Worm (Caenorhabditis elegans): ENCODE measurements around the gene C18G1.6.
A peak's percentile ranks its signal among the peaks of the same experiment; 100 is the strongest.

Gene C18G1.6

ce11 chrV:4733952-4734351 lies 16.4 kb upstream of the C18G1.6 start:
- TF ChIP-seq ceh-14 (tag; optimal IDR thresholded peaks at IDR 0.05) (no peak), nfya-1 (tag; optimal IDR thresholded peaks at IDR 0.05) (no peak), F13H6.1 (tag; optimal IDR thresholded peaks at IDR 0.05) (no peak), sox-2 (GFP tag; IDR thresholded peaks at IDR 0.05) (no peak), tbx-7 (tag; optimal IDR thresholded peaks at IDR 0.05) (no peak), ref-2 (tag; optimal IDR thresholded peaks at IDR 0.05) (no peak), ceh-24 (tag; optimal IDR thresholded peaks at IDR 0.05) (no peak), elt-4 (tag; optimal IDR thresholded peaks at IDR 0.05) (no peak), pax-1 (tag; optimal IDR thresholded peaks at IDR 0.05) (no peak)

ce11 chrV:4734608-4735007 lies 15.8 kb upstream of the C18G1.6 start:
- no peak for TF ChIP-seq ets-4 (tag; optimal IDR thresholded peaks at IDR 0.05)
- TF ChIP-seq pag-3 (tag; optimal IDR thresholded peaks at IDR 0.05; ENCODE audit: borderline replicate concordance), result no peak
- no peak for TF ChIP-seq ztf-16 (tag; optimal IDR thresholded peaks at IDR 0.05)
- TF ChIP-seq hlh-6 (tag; optimal IDR thresholded peaks at IDR 0.05), result no peak
- TF ChIP-seq elt-4 (tag; optimal IDR thresholded peaks at IDR 0.05), result no peak
- no peak for TF ChIP-seq pax-1 (tag; optimal IDR thresholded peaks at IDR 0.05)
- no peak for TF ChIP-seq che-1 (tag; optimal IDR thresholded peaks at IDR 0.05)
- no peak for TF ChIP-seq ceh-34 (tag; optimal IDR thresholded peaks at IDR 0.05)
- no peak for TF ChIP-seq C38D4.7 (GFP tag; optimal IDR thresholded peaks at IDR 0.05)
- TF ChIP-seq pros-1 (tag; optimal IDR thresholded peaks at IDR 0.05), result no peak
- TF ChIP-seq unc-42 (tag; optimal IDR thresholded peaks at IDR 0.05), result no peak
- TF ChIP-seq zip-5 (tag; optimal IDR thresholded peaks at IDR 0.05), result no peak
- no peak for TF ChIP-seq ref-2 (tag; optimal IDR thresholded peaks at IDR 0.05)
- TF ChIP-seq syd-9 (tag; optimal IDR thresholded peaks at IDR 0.05), result no peak
- no peak for TF ChIP-seq fax-1 (tag; optimal IDR thresholded peaks at IDR 0.05)
- TF ChIP-seq sdc-2 (tag; optimal IDR thresholded peaks at IDR 0.05), result no peak
- TF ChIP-seq rnt-1 (tag; optimal IDR thresholded peaks at IDR 0.05), result no peak

DNA sequence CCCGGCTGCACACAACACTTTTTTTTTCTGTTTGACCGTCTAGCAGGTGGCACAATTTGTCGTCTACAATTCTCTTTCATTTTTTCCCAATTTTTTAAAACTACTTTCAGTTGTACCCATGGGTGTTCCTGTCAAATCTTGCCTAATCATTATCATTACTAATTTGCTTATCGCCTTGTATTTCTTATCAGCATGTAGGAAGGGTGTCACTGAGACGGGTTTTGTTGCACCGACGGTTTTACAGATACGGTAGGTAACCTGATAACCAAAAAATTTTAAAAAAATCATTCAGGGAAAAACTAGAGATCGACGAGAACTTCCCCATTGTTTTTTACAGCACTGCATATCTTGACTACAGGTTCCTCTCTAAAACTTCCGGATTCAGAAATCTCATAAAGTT lies 12.7 kb upstream of the C18G1.6 start, which contains the start of gene F39G3.2:
F39G3.2 (plus strand) TSS at position 105 of the 400 bp plus-strand sequence.
- TF ChIP-seq elt-2 (tag; optimal IDR thresholded peaks at IDR 0.05), result peak; percentile 98
- no peak for TF ChIP-seq ceh-2 (tag; optimal IDR thresholded peaks at IDR 0.05)
- no peak for TF ChIP-seq K09A11.1 (tag; optimal IDR thresholded peaks at IDR 0.05; ENCODE audit: insufficient read depth)

DNA sequence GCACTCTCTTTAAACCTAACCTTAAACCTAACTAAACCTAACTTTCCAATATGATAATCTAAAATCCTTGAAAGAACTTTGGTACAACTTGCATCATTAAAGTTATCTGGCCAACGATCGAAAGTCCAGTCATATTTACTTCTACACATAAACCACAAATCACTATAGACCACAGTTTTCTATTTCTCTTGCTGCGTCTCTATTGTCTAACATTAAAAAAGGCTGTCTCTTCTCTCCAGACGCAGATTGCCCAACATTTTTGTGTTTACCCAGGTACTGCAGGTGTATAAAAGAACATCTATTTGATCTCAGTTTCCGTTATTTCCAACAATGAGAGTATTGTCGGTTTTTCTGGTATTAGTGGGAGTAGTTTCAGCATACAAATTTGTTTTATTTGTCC lies 8.2 kb upstream of the C18G1.6 start, which contains the start of gene ugt-61:
ugt-61 (plus strand) TSS at position 233 of the 400 bp plus-strand sequence.
- TF ChIP-seq ceh-48 (tag; optimal IDR thresholded peaks at IDR 0.05), result no peak
- no peak for TF ChIP-seq hlh-6 (tag; optimal IDR thresholded peaks at IDR 0.05)
- TF ChIP-seq unc-55 (GFP tag; optimal IDR thresholded peaks at IDR 0.05), result no peak
- TF ChIP-seq ama-1 (optimal IDR thresholded peaks at IDR 0.05), result no peak
- TF ChIP-seq unc-42 (tag; optimal IDR thresholded peaks at IDR 0.05), result no peak
- TF ChIP-seq ceh-14 (tag; optimal IDR thresholded peaks at IDR 0.05), result no peak
- no peak for TF ChIP-seq unc-86 (tag; optimal IDR thresholded peaks at IDR 0.05)
- no peak for TF ChIP-seq che-1 (tag; optimal IDR thresholded peaks at IDR 0.05)
- TF ChIP-seq sdc-2 (tag; optimal IDR thresholded peaks at IDR 0.05), result no peak
- TF ChIP-seq fkh-6 (tag; optimal IDR thresholded peaks at IDR 0.05), result no peak
- TF ChIP-seq ets-4 (tag; optimal IDR thresholded peaks at IDR 0.05), result no peak
- TF ChIP-seq ceh-19 (GFP tag; optimal IDR thresholded peaks at IDR 0.05), result no peak
- TF ChIP-seq ceh-45 (GFP tag; IDR thresholded peaks at IDR 0.05), result no peak
- no peak for TF ChIP-seq ceh-31 (tag; optimal IDR thresholded peaks at IDR 0.05)
- TF ChIP-seq T23F11.4 (GFP tag; optimal IDR thresholded peaks at IDR 0.05), result no peak
- TF ChIP-seq K09A11.1 (tag; optimal IDR thresholded peaks at IDR 0.05; ENCODE audit: insufficient read depth), result no peak
- TF ChIP-seq pha-2 (tag; optimal IDR thresholded peaks at IDR 0.05), result no peak

ce11 chrV:4745269-4745668 lies 5.1 kb upstream of the C18G1.6 start, which contains the start of gene C18G1.7:
Gene C18G1.7, plus strand, starts transcription at chrV:4745569.
- TF ChIP-seq T23F11.4 (GFP tag; optimal IDR thresholded peaks at IDR 0.05) (no peak), unc-55 (GFP tag; optimal IDR thresholded peaks at IDR 0.05) (no peak), sdc-2 (tag; optimal IDR thresholded peaks at IDR 0.05) (no peak), gmeb-2 (tag; optimal IDR thresholded peaks at IDR 0.05) (no peak), ttx-3 (tag; optimal IDR thresholded peaks at IDR 0.05) (no peak), ceh-34 (tag; optimal IDR thresholded peaks at IDR 0.05) (no peak), pros-1 (tag; optimal IDR thresholded peaks at IDR 0.05) (no peak), madf-2 (tag; optimal IDR thresholded peaks at IDR 0.05) (no peak), che-1 (tag; optimal IDR thresholded peaks at IDR 0.05) (no peak), ceh-22 (tag; optimal IDR thresholded peaks at IDR 0.05) (no peak), nfya-1 (tag; optimal IDR thresholded peaks at IDR 0.05) (no peak), ets-4 (tag; optimal IDR thresholded peaks at IDR 0.05) (no peak), ceh-6 (GFP tag; optimal IDR thresholded peaks at IDR 0.05) (no peak)
